Worm (Caenorhabditis elegans) whole organism, L1 larva: Measurements from ENCODE around the gene pxd-1.

ENCODE experiments used
- C16A3.4 ChIP-seq: fragments of 150-350 bp; optimal IDR thresholded peaks from 2 replicates; lab custom pipeline; 2014; ENCODE audit warnings: missing biosample characterization, missing genetic modification characterization
- C34B4.2 ChIP-seq: sonication (generic microtip); optimal IDR thresholded peaks from 2 replicates; lab custom pipeline; 2017; ENCODE audit warnings: mild to moderate bottlenecking, missing genetic modification characterization, missing compliant biosample characterization
- F16B12.6 ChIP-seq: fragments of 150-350 bp; optimal IDR thresholded peaks from 2 replicates; lab custom pipeline; 2014; ENCODE audit warnings: missing biosample characterization, missing genetic modification characterization
- Y116A8C.19 ChIP-seq: sonication (generic microtip); optimal IDR thresholded peaks from 2 replicates; lab custom pipeline; 2016; ENCODE audit warnings: missing compliant biosample characterization, missing genetic modification characterization, borderline replicate concordance
- aha-1 ChIP-seq: fragments of 150-350 bp; optimal IDR thresholded peaks from 2 replicates; lab custom pipeline; 2014; ENCODE audit warnings: missing biosample characterization, missing genetic modification characterization
- aly-2 ChIP-seq: fragments of 150-350 bp; optimal IDR thresholded peaks from 2 replicates; lab custom pipeline; 2014; ENCODE audit warnings: missing biosample characterization, missing genetic modification characterization
- dpl-1 ChIP-seq, 3 experiments: fragments of 150-350 bp in 2 of 3; sonication (generic microtip) in 1 of 3; optimal IDR thresholded peaks; 2 replicates each; lab custom pipeline; 2014 to 2017; ENCODE audit warnings: missing biosample characterization in 3 of 3, missing genetic modification characterization in 3 of 3, missing genetic modification reagents in 3 of 3
- dsc-1 ChIP-seq: sonication (generic microtip); optimal IDR thresholded peaks from 2 replicates; lab custom pipeline; 2016; ENCODE audit warnings: mild to moderate bottlenecking, missing genetic modification characterization, missing compliant biosample characterization
- elt-2 ChIP-seq: sonication (generic microtip); optimal IDR thresholded peaks from 2 replicates; lab custom pipeline; 2016; ENCODE audit warnings: missing genetic modification characterization, mild to moderate bottlenecking, inconsistent platforms, missing compliant biosample characterization, missing genetic modification reagents
- elt-3 ChIP-seq, 6 experiments: fragments of 150-350 bp in 1 of 6; sonication (generic microtip); optimal IDR thresholded peaks; 2 replicates each; lab custom pipeline; 2017 to 2018; ENCODE audit warnings: missing biosample characterization in 6 of 6, missing genetic modification characterization in 6 of 6, inconsistent platforms in 1 of 6
- ets-5 ChIP-seq: fragments of 200-800 bp; sonication (Bioruptor generic); IDR thresholded peaks from 2 replicates; pipeline ENCODE4 v1.3.6; 2022; ENCODE audit warnings: missing genetic modification characterization, missing compliant biosample characterization
- fkh-4 ChIP-seq: sonication (generic microtip); optimal IDR thresholded peaks from 2 replicates; lab custom pipeline; 2016; ENCODE audit warnings: missing compliant biosample characterization, missing genetic modification characterization, borderline replicate concordance
- fkh-8 ChIP-seq: sonication (generic microtip); optimal IDR thresholded peaks from 2 replicates; lab custom pipeline; 2016; ENCODE audit warnings: mild to moderate bottlenecking, missing genetic modification characterization, missing compliant biosample characterization
- fos-1 ChIP-seq: fragments of 150-350 bp; optimal IDR thresholded peaks from 2 replicates; lab custom pipeline; 2014; ENCODE audit warnings: missing biosample characterization, missing genetic modification characterization
- hlh-17 ChIP-seq: fragments of 200-800 bp; sonication (Bioruptor generic); optimal IDR thresholded peaks from 2 replicates; lab custom pipeline; 2018; ENCODE audit warnings: missing genetic modification characterization, mild to moderate bottlenecking, missing compliant biosample characterization, moderate library complexity, borderline replicate concordance
- hpl-2 ChIP-seq: fragments of 150-350 bp; optimal IDR thresholded peaks from 2 replicates; lab custom pipeline; 2014; ENCODE audit warnings: missing biosample characterization, missing genetic modification reagents, missing genetic modification characterization
- isw-1 ChIP-seq: fragments of 200-800 bp; sonication (Bioruptor generic); IDR thresholded peaks from 2 replicates; pipeline ENCODE4 v1.3.6; 2022; ENCODE audit warnings: missing genetic modification characterization, missing compliant biosample characterization
- jun-1 ChIP-seq: fragments of 150-350 bp; optimal IDR thresholded peaks from 2 replicates; lab custom pipeline; 2014; ENCODE audit warnings: missing biosample characterization, missing genetic modification reagents, missing genetic modification characterization
- lin-14 ChIP-seq: fragments of 200-800 bp; sonication (Bioruptor generic); optimal IDR thresholded peaks from 2 replicates; lab custom pipeline; 2018; ENCODE audit warnings: mild to moderate bottlenecking, missing genetic modification characterization, moderate library complexity, missing compliant biosample characterization
- lin-35 ChIP-seq, 2 experiments: fragments of 150-350 bp; optimal IDR thresholded peaks; 2 replicates each; lab custom pipeline; 2014; ENCODE audit warnings: missing biosample characterization in 2 of 2, missing genetic modification characterization in 2 of 2, missing genetic modification reagents in 2 of 2
- lir-3 ChIP-seq: sonication (generic microtip); optimal IDR thresholded peaks from 2 replicates; lab custom pipeline; 2016; ENCODE audit warnings: mild to moderate bottlenecking, missing genetic modification characterization, moderate library complexity, missing compliant biosample characterization; ENCODE audit not compliant: poor library complexity
- lsy-2 ChIP-seq, 2 experiments: fragments of 150-350 bp; optimal IDR thresholded peaks; 2 replicates each; lab custom pipeline; 2014; ENCODE audit warnings: missing biosample characterization in 2 of 2, missing genetic modification characterization in 2 of 2
- mab-9 ChIP-seq: fragments of 200-800 bp; sonication (Bioruptor generic); IDR thresholded peaks from 2 replicates; pipeline ENCODE4 v1.3.6; 2022; ENCODE audit warnings: missing genetic modification reagents, missing genetic modification characterization, missing compliant biosample characterization
- mdl-1 ChIP-seq, 2 experiments: fragments of 150-350 bp; optimal IDR thresholded peaks; 2 replicates each; lab custom pipeline; 2014 to 2017; ENCODE audit warnings: missing biosample characterization in 2 of 2, missing genetic modification characterization in 2 of 2, inconsistent platforms in 1 of 2
- mef-2 ChIP-seq: fragments of 150-350 bp; optimal IDR thresholded peaks from 2 replicates; lab custom pipeline; 2014; ENCODE audit warnings: missing biosample characterization, missing genetic modification characterization
- nhr-19 ChIP-seq: fragments of 200-800 bp; sonication (Bioruptor generic); conservative IDR thresholded peaks from 2 replicates; pipeline ENCODE4 v1.3.6; 2022; ENCODE audit warnings: missing genetic modification characterization, missing compliant biosample characterization
- nhr-20 ChIP-seq: sonication (generic microtip); optimal IDR thresholded peaks from 2 replicates; lab custom pipeline; 2016; ENCODE audit warnings: mild to moderate bottlenecking, missing genetic modification characterization, missing compliant biosample characterization
- nhr-237 ChIP-seq: fragments of 150-350 bp; optimal IDR thresholded peaks from 2 replicates; lab custom pipeline; 2014; ENCODE audit warnings: missing biosample characterization, missing genetic modification characterization
- nhr-47 ChIP-seq: sonication (generic microtip); optimal IDR thresholded peaks from 2 replicates; lab custom pipeline; 2016; ENCODE audit warnings: mild to moderate bottlenecking, missing genetic modification characterization, moderate library complexity, missing compliant biosample characterization
- nhr-76 ChIP-seq: sonication (generic microtip); optimal IDR thresholded peaks from 2 replicates; lab custom pipeline; 2017; ENCODE audit warnings: missing biosample characterization, missing genetic modification characterization
- nhr-85 ChIP-seq: sonication (generic microtip); peaks from one replicate; lab custom pipeline; 2016; ENCODE audit warnings: missing genetic modification characterization, inconsistent platforms, missing compliant biosample characterization
- nhr-90 ChIP-seq: sonication (generic microtip); optimal IDR thresholded peaks from 2 replicates; lab custom pipeline; 2016; ENCODE audit warnings: mild to moderate bottlenecking, missing genetic modification characterization, missing compliant biosample characterization; ENCODE audit not compliant: poor library complexity
- pqm-1 ChIP-seq: sonication (generic microtip); optimal IDR thresholded peaks from 3 replicates; lab custom pipeline; 2017; ENCODE audit warnings: missing biosample characterization, missing genetic modification characterization
- rnt-1 ChIP-seq: sonication (generic microtip); optimal IDR thresholded peaks from 2 replicates; lab custom pipeline; 2016; ENCODE audit warnings: mild to moderate bottlenecking, missing genetic modification characterization, moderate library complexity, missing compliant biosample characterization
- skn-1 ChIP-seq: fragments of 150-350 bp; optimal IDR thresholded peaks from 2 replicates; lab custom pipeline; 2014; ENCODE audit warnings: missing biosample characterization, missing genetic modification characterization
- snpc-4 ChIP-seq: fragments of 150-350 bp; optimal IDR thresholded peaks from 2 replicates; lab custom pipeline; 2014; ENCODE audit warnings: missing biosample characterization, missing genetic modification characterization
- snu-23 ChIP-seq: sonication (generic microtip); optimal IDR thresholded peaks from 2 replicates; lab custom pipeline; 2016; ENCODE audit warnings: missing genetic modification characterization, missing compliant biosample characterization
- tbx-2 ChIP-seq: sonication (generic microtip); optimal IDR thresholded peaks from 2 replicates; lab custom pipeline; 2016; ENCODE audit warnings: missing genetic modification characterization, missing compliant biosample characterization
- tlp-1 ChIP-seq: fragments of 150-350 bp; optimal IDR thresholded peaks from 2 replicates; lab custom pipeline; 2014; ENCODE audit warnings: missing biosample characterization, missing genetic modification characterization
- unc-130 ChIP-seq: fragments of 150-350 bp; optimal IDR thresholded peaks from 2 replicates; lab custom pipeline; 2017; ENCODE audit warnings: missing biosample characterization, missing genetic modification characterization, inconsistent platforms
- unc-30 ChIP-seq: sonication (generic microtip); optimal IDR thresholded peaks from 2 replicates; lab custom pipeline; 2017; ENCODE audit warnings: missing biosample characterization, missing genetic modification characterization
- unc-86 ChIP-seq: sonication (generic microtip); optimal IDR thresholded peaks from 2 replicates; lab custom pipeline; 2016; ENCODE audit warnings: missing genetic modification characterization, missing compliant biosample characterization
- vab-15 ChIP-seq: sonication (generic microtip); optimal IDR thresholded peaks from 2 replicates; lab custom pipeline; 2017; ENCODE audit warnings: missing genotype, mild to moderate bottlenecking, missing genetic modification characterization, missing compliant biosample characterization
- zip-4 ChIP-seq: fragments of 200-800 bp; sonication (Bioruptor generic); optimal IDR thresholded peaks from 2 replicates; lab custom pipeline; 2018; ENCODE audit warnings: mild to moderate bottlenecking, missing genetic modification characterization, moderate library complexity, missing compliant biosample characterization
- ztf-11 ChIP-seq, 2 experiments: sonication (generic microtip); optimal IDR thresholded peaks; 2 replicates each; lab custom pipeline; 2016 to 2017; ENCODE audit warnings: missing genetic modification characterization in 2 of 2, missing biosample characterization in 1 of 2, missing compliant biosample characterization in 1 of 2

Gene pxd-1

DNA sequence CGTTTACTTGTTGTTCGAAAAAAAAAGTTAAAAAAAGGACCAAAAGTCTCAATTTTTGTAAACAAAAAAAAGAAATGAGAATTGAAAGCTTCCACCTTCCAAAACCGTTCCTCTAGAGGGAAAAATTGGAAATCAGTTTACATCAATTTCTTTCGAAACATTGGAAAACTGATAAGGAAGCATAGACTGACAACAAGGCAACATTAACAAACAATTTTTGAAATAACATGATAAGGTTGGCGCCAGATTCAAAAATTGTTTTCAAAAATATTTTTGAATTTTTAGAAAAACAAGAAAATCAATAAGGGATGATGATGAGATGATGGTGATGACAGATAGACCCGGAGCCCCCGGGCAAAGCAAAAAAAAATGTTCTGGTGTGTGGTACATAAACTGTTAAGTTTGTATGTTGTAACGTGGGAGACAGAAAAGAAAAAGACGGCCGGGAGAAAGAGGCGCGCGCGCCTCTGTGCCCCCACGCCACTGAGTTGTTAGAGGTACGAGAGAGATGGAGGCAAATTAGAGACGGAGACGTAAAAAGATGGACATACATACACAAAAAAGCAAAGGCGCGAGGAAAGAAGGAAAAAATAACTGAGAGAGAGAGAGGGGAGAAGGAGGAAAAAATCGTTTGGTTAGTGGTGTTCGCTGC, 25.8 kb upstream of the pxd-1 start (continued):
- TF ChIP-seq lir-3, result no peak
- TF ChIP-seq lin-14 (GFP tag; lab: Kevin White, UChicago), result peak; percentile 91
- no peak for TF ChIP-seq C34B4.2
- TF ChIP-seq fkh-4 (tag; lab: Kevin White, UChicago), result no peak
- TF ChIP-seq isw-1, result no peak
- TF ChIP-seq lin-35 (GFP tag; optimal IDR thresholded peaks at IDR 0.05; lab: Kevin White, UChicago), result peak; percentile 52 to 58
- TF ChIP-seq tbx-2 (tag; lab: Kevin White, UChicago), result peak; percentile 43
- no peak for TF ChIP-seq hlh-17
- TF ChIP-seq skn-1 (tag; lab: Kevin White, UChicago), result peak; percentile 61
- no peak for TF ChIP-seq mab-9 (GFP tag; lab: Robert Waterston, UW)
- no peak for TF ChIP-seq zip-4 (GFP tag; lab: Kevin White, UChicago)
- TF ChIP-seq aha-1 (tag; lab: Kevin White, UChicago), result no peak
- peak; percentile 41; the same call in 1 of the 2 replicates for TF ChIP-seq nhr-19 (GFP tag; lab: Robert Waterston, UW)
- TF ChIP-seq hpl-2 (GFP tag; lab: Kevin White, UChicago), result no peak
- TF ChIP-seq unc-30 (tag; lab: Kevin White, UChicago), result no peak
- TF ChIP-seq F16B12.6, result no peak
- TF ChIP-seq Y116A8C.19, result no peak
- TF ChIP-seq elt-3 (tag; optimal IDR thresholded peaks at IDR 0.05; lab: Kevin White, UChicago), result no peak
- no peak for TF ChIP-seq pqm-1
- TF ChIP-seq dsc-1 (tag; lab: Kevin White, UChicago), result peak; percentile 49
- TF ChIP-seq nhr-85 (tag; lab: Kevin White, UChicago), result peak; percentile 68
- TF ChIP-seq rnt-1 (tag; lab: Kevin White, UChicago), result peak; percentile 65
- TF ChIP-seq ztf-11 (tag; optimal IDR thresholded peaks at IDR 0.05; lab: Kevin White, UChicago), result peak in 1 of 2 experiments; percentile 3
- TF ChIP-seq mef-2 (tag; lab: Kevin White, UChicago), result no peak
- TF ChIP-seq dpl-1 (GFP tag; optimal IDR thresholded peaks at IDR 0.05; lab: Kevin White, UChicago), result peak; percentile 14 to 60 (median 34)
- peak; percentile 46 to 61 for TF ChIP-seq lsy-2 (tag; optimal IDR thresholded peaks at IDR 0.05; lab: Kevin White, UChicago)
- peak; percentile 36 for TF ChIP-seq jun-1 (tag; lab: Kevin White, UChicago)
- no peak for TF ChIP-seq nhr-237 (tag; lab: Kevin White, UChicago)
- peak; percentile 54 for TF ChIP-seq fkh-8 (tag; lab: Kevin White, UChicago)
- no peak for TF ChIP-seq vab-15 (tag; lab: Kevin White, UChicago)
- peak; percentile 13 for TF ChIP-seq C16A3.4
- peak; percentile 75 for TF ChIP-seq nhr-20 (tag; lab: Kevin White, UChicago)
- TF ChIP-seq ets-5 (GFP tag; lab: Robert Waterston, UW), result no peak
- peak; percentile 59 for TF ChIP-seq nhr-47 (tag; lab: Kevin White, UChicago)
- TF ChIP-seq mdl-1 (tag; optimal IDR thresholded peaks at IDR 0.05; lab: Kevin White, UChicago), result peak in 1 of 2 experiments; percentile 64
- TF ChIP-seq unc-130 (tag; lab: Kevin White, UChicago), result no peak
- peak; percentile 28 for TF ChIP-seq snpc-4 (tag; lab: Kevin White, UChicago)
- TF ChIP-seq nhr-90 (tag; lab: Kevin White, UChicago), result no peak
- no peak for TF ChIP-seq tlp-1 (tag; lab: Kevin White, UChicago)
- TF ChIP-seq nhr-76 (tag; lab: Kevin White, UChicago), result no peak
- no peak for TF ChIP-seq aly-2 (tag; lab: Kevin White, UChicago)
- TF ChIP-seq unc-86 (tag; lab: Kevin White, UChicago), result peak; percentile 10
- TF ChIP-seq elt-2, result peak; percentile 46
- TF ChIP-seq snu-23 (GFP tag; lab: Kevin White, UChicago), result peak; percentile 74
- no peak for TF ChIP-seq fos-1
